Worm (Caenorhabditis elegans): ENCODE measurements around the gene T13F3.6.

DNA sequence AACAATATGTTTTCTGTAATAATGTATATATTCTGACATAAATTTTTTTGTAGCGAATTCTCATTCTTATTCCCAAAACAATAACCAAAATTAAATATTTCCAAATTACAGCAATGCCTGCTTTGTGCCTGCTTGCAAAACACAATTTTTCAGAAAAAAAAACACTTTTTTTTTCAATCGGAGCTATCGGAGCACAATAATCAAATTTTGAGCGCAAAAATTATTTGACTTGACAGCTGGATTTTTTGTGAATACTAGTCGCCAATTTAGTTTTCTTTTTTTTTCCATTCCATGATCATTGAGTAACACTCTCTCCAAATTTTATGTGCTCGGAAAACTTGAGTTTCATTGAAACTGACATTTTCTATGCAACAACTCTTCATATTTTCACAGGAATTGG is 46.2 kb upstream of the T13F3.6 start, which contains the start of gene srh-180:
- TF ChIP-seq pqm-1 (tag; optimal IDR thresholded peaks at IDR 0.05), result no peak
- no peak for TF ChIP-seq unc-62 (GFP tag; optimal IDR thresholded peaks at IDR 0.05)
- TF ChIP-seq nhr-237 (tag; optimal IDR thresholded peaks at IDR 0.05), result no peak
- no peak for TF ChIP-seq nhr-11 (tag; optimal IDR thresholded peaks at IDR 0.05)
- no peak for TF ChIP-seq tbx-2 (tag; optimal IDR thresholded peaks at IDR 0.05)
- TF ChIP-seq ces-1 (GFP tag; optimal IDR thresholded peaks at IDR 0.05), result no peak
- TF ChIP-seq lin-35 (GFP tag; optimal IDR thresholded peaks at IDR 0.05), result no peak
- no peak for TF ChIP-seq egl-27 (tag; optimal IDR thresholded peaks at IDR 0.05)
- no peak for TF ChIP-seq irx-1 (tag; optimal IDR thresholded peaks at IDR 0.05)
- TF ChIP-seq nhr-12 (tag; optimal IDR thresholded peaks at IDR 0.05), result no peak
- TF ChIP-seq elt-3 (tag; optimal IDR thresholded peaks at IDR 0.05), result no peak
- TF ChIP-seq unc-130 (tag; optimal IDR thresholded peaks at IDR 0.05), result no peak
- no peak for TF ChIP-seq tlp-1 (tag; optimal IDR thresholded peaks at IDR 0.05)

All from whole organism, L1 larva.